Worm (Caenorhabditis elegans): Measurements from ENCODE around the gene fbxc-53.

Gene fbxc-53

ce11 chrII:3739647-3740046, 28.6 kb downstream of the fbxc-53 start, which contains the start of gene F12E12.2:
F12E12.2 (plus strand) TSS chrII:3739947.
- TF ChIP-seq Y95B8A.8 (GFP tag; IDR thresholded peaks at IDR 0.05) (no peak), egl-18 (GFP tag; IDR thresholded peaks at IDR 0.05) (no peak), pbrm-1 (GFP tag; IDR thresholded peaks at IDR 0.05) (no peak), ZK185.1 (tag; optimal IDR thresholded peaks at IDR 0.05; ENCODE audit: poor library complexity, severe bottlenecking) (no peak), Y56A3A.18 (GFP tag; IDR thresholded peaks at IDR 0.05) (no peak), chd-7 (tag; optimal IDR thresholded peaks at IDR 0.05) (no peak), ceh-40 (GFP tag; IDR thresholded peaks at IDR 0.05) (no peak), lin-54 (GFP tag; optimal IDR thresholded peaks at IDR 0.05) (no peak), mxl-1 (tag; optimal IDR thresholded peaks at IDR 0.05) (no peak), F37B4.10 (GFP tag; IDR thresholded peaks at IDR 0.05) (no peak), ceh-79 (tag; optimal IDR thresholded peaks at IDR 0.05) (no peak), let-526 (GFP tag; IDR thresholded peaks at IDR 0.05) (no peak), cebp-1 (GFP tag; IDR thresholded peaks at IDR 0.05) (no peak), cebp-1 (tag; optimal IDR thresholded peaks at IDR 0.05) (no peak), sptf-2 (GFP tag; optimal IDR thresholded peaks at IDR 0.05) (no peak), nhr-27 (tag; optimal IDR thresholded peaks at IDR 0.05) (no peak), lin-40 (tag; optimal IDR thresholded peaks at IDR 0.05) (no peak), hmg-20 (GFP tag; IDR thresholded peaks at IDR 0.05) (no peak), B0035.1 (tag; optimal IDR thresholded peaks at IDR 0.05) (no peak)

ce11 chrII:3741584-3741983, 30.5 kb downstream of the fbxc-53 start, which contains the start of gene F12E12.1:
F12E12.1 (plus strand) TSS chrII:3741884.
- TF ChIP-seq madf-8 (GFP tag; conservative IDR thresholded peaks at IDR 0.05) (no peak), Y95B8A.8 (GFP tag; IDR thresholded peaks at IDR 0.05) (no peak), lsy-27 (tag; optimal IDR thresholded peaks at IDR 0.05; ENCODE audit: borderline replicate concordance, insufficient read depth) (no peak), ztf-6 (GFP tag; IDR thresholded peaks at IDR 0.05) (no peak), nhr-27 (tag; optimal IDR thresholded peaks at IDR 0.05) (no peak), efl-1 (GFP tag; optimal IDR thresholded peaks at IDR 0.05) (no peak), ccch-3 (GFP tag; optimal IDR thresholded peaks at IDR 0.05) (no peak), F55B11.4 (tag; optimal IDR thresholded peaks at IDR 0.05; ENCODE audit: borderline replicate concordance, insufficient read depth) (no peak), fkh-3 (tag; optimal IDR thresholded peaks at IDR 0.05) (no peak), lin-35 (GFP tag; optimal IDR thresholded peaks at IDR 0.05) (no peak), hrde-1 (tag; optimal IDR thresholded peaks at IDR 0.05; ENCODE audit: borderline replicate concordance) (no peak), zfh-2 (GFP tag; conservative IDR thresholded peaks at IDR 0.05) (no peak), B0261.1 (tag; optimal IDR thresholded peaks at IDR 0.05) (no peak), tlf-1 (GFP tag; optimal IDR thresholded peaks at IDR 0.05) (no peak), lin-26 (GFP tag; IDR thresholded peaks at IDR 0.05) (no peak), egrh-3 (GFP tag; IDR thresholded peaks at IDR 0.05) (no peak), Y53F4B.3 (GFP tag; IDR thresholded peaks at IDR 0.05) (no peak), lag-1 (GFP tag; IDR thresholded peaks at IDR 0.05) (no peak), Y67H2A.10 (GFP tag; conservative IDR thresholded peaks at IDR 0.05) (no peak)

ce11 chrII:3743684-3744200, 32.7 kb downstream of the fbxc-53 start, which contains the start of gene nta-1:
nta-1 (minus strand) TSS chrII:3743814.
- no peak for TF ChIP-seq F57C9.4 (tag; optimal IDR thresholded peaks at IDR 0.05)
- TF ChIP-seq unc-62 (GFP tag; optimal IDR thresholded peaks at IDR 0.05) = no peak
- TF ChIP-seq repo-1 (tag; optimal IDR thresholded peaks at IDR 0.05) = no peak
- no peak for TF ChIP-seq F33H1.4 (GFP tag; IDR thresholded peaks at IDR 0.05)
- TF ChIP-seq pbrm-1 (GFP tag; IDR thresholded peaks at IDR 0.05) = no peak
- no peak for TF ChIP-seq cebp-1 (GFP tag; IDR thresholded peaks at IDR 0.05)
- TF ChIP-seq cebp-1 (tag; optimal IDR thresholded peaks at IDR 0.05) = no peak
- TF ChIP-seq mxl-1 (tag; optimal IDR thresholded peaks at IDR 0.05) = no peak
- 0 out of 2 replicates have a peak, but pooled peaks have one; percentile 11 for TF ChIP-seq dox-1 (GFP tag; IDR thresholded peaks at IDR 0.05)
- no peak for TF ChIP-seq F57A8.1 (GFP tag; optimal IDR thresholded peaks at IDR 0.05)
- TF ChIP-seq lin-40 (tag; optimal IDR thresholded peaks at IDR 0.05) = no peak
- TF ChIP-seq tbp1 (GFP tag; optimal IDR thresholded peaks at IDR 0.05) = peak; percentile 29
- peak; percentile 58 for TF ChIP-seq nhr-80 (tag; optimal IDR thresholded peaks at IDR 0.05)
- TF ChIP-seq K12H6.12 (tag; optimal IDR thresholded peaks at IDR 0.05) = no peak
